Worm (Caenorhabditis elegans): ENCODE measurements around the gene zig-11.

DNA sequence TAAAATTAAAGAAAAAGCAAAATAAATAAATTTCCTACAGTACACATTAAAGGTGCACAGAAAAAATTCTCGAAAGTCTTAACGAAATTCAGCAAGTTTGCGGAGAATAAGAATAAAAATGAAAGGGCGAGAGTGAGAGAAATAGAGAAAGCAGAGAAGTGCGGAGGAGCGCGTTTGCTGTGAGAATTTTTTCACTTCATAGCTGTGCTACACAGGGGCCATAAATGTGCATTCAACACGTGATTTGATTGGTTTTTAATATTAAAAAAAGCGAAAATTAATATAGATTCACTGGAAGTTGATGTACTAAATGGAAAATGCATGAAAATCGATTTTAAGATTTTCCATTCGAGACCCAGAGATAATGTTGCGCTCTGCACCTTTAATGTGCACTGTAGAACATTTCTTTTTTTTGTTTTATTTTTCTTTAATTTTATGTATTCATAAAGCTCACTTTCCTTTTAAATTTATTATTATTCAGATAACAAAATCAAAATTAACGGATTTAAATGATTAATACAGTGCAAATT, 25.4 kb upstream of the zig-11 start, which contains the start of gene Y32G9A.2:
- TF ChIP-seq R02D3.7 (tag; optimal IDR thresholded peaks at IDR 0.05) (no peak), unc-62 (GFP tag; optimal IDR thresholded peaks at IDR 0.05) (no peak), fos-1 (tag; optimal IDR thresholded peaks at IDR 0.05) (no peak), nhr-11 (tag; optimal IDR thresholded peaks at IDR 0.05) (no peak), lin-39 (tag; optimal IDR thresholded peaks at IDR 0.05) (peak; percentile 11), elt-3 (tag; optimal IDR thresholded peaks at IDR 0.05) (no peak), ztf-11 (tag; optimal IDR thresholded peaks at IDR 0.05) (no peak), fkh-10 (GFP tag; optimal IDR thresholded peaks at IDR 0.05) (no peak), skn-1 (tag; optimal IDR thresholded peaks at IDR 0.05) (no peak), snpc-4 (tag; optimal IDR thresholded peaks at IDR 0.05) (no peak), elt-2 (tag; optimal IDR thresholded peaks at IDR 0.05) (no peak), tbx-2 (tag; optimal IDR thresholded peaks at IDR 0.05) (no peak), ZK546.5 (tag; optimal IDR thresholded peaks at IDR 0.05) (no peak), nhr-77 (tag; optimal IDR thresholded peaks at IDR 0.05) (no peak)

Measured in whole organism, L3 larva.